Worm (Caenorhabditis elegans): Measurements from ENCODE around the gene C27C12.4.
A peak's percentile ranks its signal among the peaks of the same experiment; 100 is the strongest.

Gene C27C12.4

DNA sequence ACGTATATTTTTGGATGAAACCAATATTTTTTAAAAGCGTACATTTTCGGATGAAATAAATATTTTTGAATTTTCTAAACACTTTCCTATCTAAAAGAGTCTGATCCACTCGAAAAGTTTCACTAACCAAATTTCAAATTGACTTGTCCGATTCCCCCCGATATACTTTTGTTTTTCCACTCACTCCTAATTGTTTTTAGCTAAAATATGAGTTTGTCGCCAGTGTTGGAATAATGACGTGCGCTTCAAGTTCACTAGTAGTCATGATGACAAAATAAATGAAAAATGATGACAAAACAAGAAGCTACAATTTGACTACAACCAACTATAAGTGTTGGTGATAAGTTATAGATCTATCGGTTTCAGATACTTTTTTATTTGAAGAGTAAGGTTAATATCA lies 45.1 kb upstream of the C27C12.4 start:
- TF ChIP-seq nhr-25 (tag; optimal IDR thresholded peaks at IDR 0.05) (no peak), lin-13 (GFP tag; optimal IDR thresholded peaks at IDR 0.05) (peak; percentile 28), skn-1 (tag; optimal IDR thresholded peaks at IDR 0.05) (peak; percentile 90), sma-3 (GFP tag; optimal IDR thresholded peaks at IDR 0.05) (peak; percentile 6)

DNA sequence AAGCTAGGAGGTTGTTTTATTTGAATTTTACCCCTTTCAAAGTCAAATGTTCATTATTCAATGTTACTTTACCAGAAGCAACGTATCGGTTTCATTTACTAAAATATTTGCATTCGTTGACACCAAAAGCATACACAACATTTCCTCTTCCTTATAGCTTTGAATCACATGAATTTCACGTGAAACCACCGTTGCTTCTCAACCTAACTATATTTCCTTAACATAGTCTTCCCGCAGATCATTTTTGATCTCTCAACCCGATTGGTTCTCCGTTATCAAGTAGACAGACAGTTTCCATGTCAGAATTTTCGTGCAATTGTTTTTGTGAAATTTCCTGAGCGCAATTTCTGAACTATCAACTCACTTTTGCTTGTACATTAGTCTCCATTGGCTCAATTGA lies 44.0 kb upstream of the C27C12.4 start:
- no peak for TF ChIP-seq R02D3.7 (tag; optimal IDR thresholded peaks at IDR 0.05)
- no peak for TF ChIP-seq ztf-11 (tag; optimal IDR thresholded peaks at IDR 0.05)
- no peak for TF ChIP-seq mdl-1 (tag; optimal IDR thresholded peaks at IDR 0.05)
- TF ChIP-seq unc-39 (tag; optimal IDR thresholded peaks at IDR 0.05) = no peak
- peak; percentile 0 for TF ChIP-seq gmeb-1 (tag; optimal IDR thresholded peaks at IDR 0.05)
- TF ChIP-seq ztf-1 (GFP tag; conservative IDR thresholded peaks at IDR 0.05) = no peak
- TF ChIP-seq fos-1 (tag; optimal IDR thresholded peaks at IDR 0.05) = no peak
- TF ChIP-seq snpc-4 (tag; optimal IDR thresholded peaks at IDR 0.05) = no peak
- TF ChIP-seq crh-2 (tag; optimal IDR thresholded peaks at IDR 0.05) = no peak
- TF ChIP-seq skn-1 (tag; optimal IDR thresholded peaks at IDR 0.05) = no peak
- TF ChIP-seq ama-1 (optimal IDR thresholded peaks at IDR 0.05) = no peak
- TF ChIP-seq unc-55 (GFP tag; optimal IDR thresholded peaks at IDR 0.05) = no peak
- TF ChIP-seq mbf-1 (tag; optimal IDR thresholded peaks at IDR 0.05) = no peak
- TF ChIP-seq sma-9 (GFP tag; optimal IDR thresholded peaks at IDR 0.05) = peak; percentile 48
- no peak for TF ChIP-seq sma-9 (tag; optimal IDR thresholded peaks at IDR 0.05)

DNA sequence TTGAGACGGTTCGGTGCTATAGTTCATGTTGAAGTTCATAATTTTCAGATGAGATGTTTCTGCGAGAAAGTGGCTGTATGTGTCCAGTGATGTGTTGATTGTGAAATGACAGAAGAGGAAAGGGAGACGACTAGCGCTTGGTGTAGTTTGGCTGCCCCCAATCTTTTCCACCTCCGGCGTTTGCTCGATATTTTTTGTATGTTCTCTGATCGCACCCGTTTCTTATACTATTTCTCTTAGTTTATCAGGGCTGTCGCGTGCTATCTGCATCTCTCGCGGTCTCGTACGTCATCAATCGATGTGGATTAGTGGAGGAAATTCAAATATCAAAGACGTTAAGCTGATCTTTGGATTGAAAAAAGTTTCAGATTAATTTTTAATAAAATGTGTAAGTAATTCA lies 43.2 kb upstream of the C27C12.4 start, which contains the start of gene atf-4:
Gene atf-4 (minus strand): TSS at position 93 of the 400 bp plus-strand sequence.
- TF ChIP-seq mdl-1 (tag; optimal IDR thresholded peaks at IDR 0.05) (peak; percentile 74 to 84), fos-1 (tag; optimal IDR thresholded peaks at IDR 0.05) (peak; percentile 89), ama-1 (optimal IDR thresholded peaks at IDR 0.05) (peak; percentile 55), snpc-4 (tag; optimal IDR thresholded peaks at IDR 0.05) (no peak), lsy-2 (tag; optimal IDR thresholded peaks at IDR 0.05) (peak in 1 of 2 experiments; percentile 72), unc-39 (tag; optimal IDR thresholded peaks at IDR 0.05) (no peak), nhr-25 (tag; optimal IDR thresholded peaks at IDR 0.05) (peak; percentile 56), sma-9 (GFP tag; optimal IDR thresholded peaks at IDR 0.05) (peak; percentile 90), sma-9 (tag; optimal IDR thresholded peaks at IDR 0.05) (no peak), nhr-21 (tag; optimal IDR thresholded peaks at IDR 0.05) (peak; percentile 83), nhr-129 (tag; optimal IDR thresholded peaks at IDR 0.05) (peak; percentile 69), crh-2 (tag; optimal IDR thresholded peaks at IDR 0.05) (peak; percentile 94), C34F6.9 (tag; optimal IDR thresholded peaks at IDR 0.05) (peak; percentile 70), ztf-11 (tag; optimal IDR thresholded peaks at IDR 0.05) (no peak), gmeb-1 (tag; optimal IDR thresholded peaks at IDR 0.05) (peak; percentile 71), aly-2 (tag; optimal IDR thresholded peaks at IDR 0.05) (no peak), skn-1 (tag; optimal IDR thresholded peaks at IDR 0.05) (peak; percentile 9), ztf-1 (GFP tag; conservative IDR thresholded peaks at IDR 0.05) (no peak), R02D3.7 (tag; optimal IDR thresholded peaks at IDR 0.05) (no peak), nhr-10 (tag; optimal IDR thresholded peaks at IDR 0.05) (no peak), nhr-6 (tag; optimal IDR thresholded peaks at IDR 0.05) (peak; percentile 40), F13H6.1 (tag; optimal IDR thresholded peaks at IDR 0.05) (peak; percentile 76), unc-55 (GFP tag; optimal IDR thresholded peaks at IDR 0.05) (peak; percentile 28), sem-4 (tag; optimal IDR thresholded peaks at IDR 0.05) (peak; percentile 73), dmd-4 (tag; optimal IDR thresholded peaks at IDR 0.05) (no peak), egl-27 (tag; optimal IDR thresholded peaks at IDR 0.05) (no peak), ztf-4 (tag; optimal IDR thresholded peaks at IDR 0.05) (peak; percentile 51), ceh-16 (tag; optimal IDR thresholded peaks at IDR 0.05) (no peak), elt-3 (tag; optimal IDR thresholded peaks at IDR 0.05) (no peak), lin-11 (tag; optimal IDR thresholded peaks at IDR 0.05) (peak; percentile 39), lin-13 (GFP tag; optimal IDR thresholded peaks at IDR 0.05) (peak; percentile 32), sma-3 (GFP tag; optimal IDR thresholded peaks at IDR 0.05) (peak; percentile 58), elt-1 (tag; optimal IDR thresholded peaks at IDR 0.05) (no peak)

DNA sequence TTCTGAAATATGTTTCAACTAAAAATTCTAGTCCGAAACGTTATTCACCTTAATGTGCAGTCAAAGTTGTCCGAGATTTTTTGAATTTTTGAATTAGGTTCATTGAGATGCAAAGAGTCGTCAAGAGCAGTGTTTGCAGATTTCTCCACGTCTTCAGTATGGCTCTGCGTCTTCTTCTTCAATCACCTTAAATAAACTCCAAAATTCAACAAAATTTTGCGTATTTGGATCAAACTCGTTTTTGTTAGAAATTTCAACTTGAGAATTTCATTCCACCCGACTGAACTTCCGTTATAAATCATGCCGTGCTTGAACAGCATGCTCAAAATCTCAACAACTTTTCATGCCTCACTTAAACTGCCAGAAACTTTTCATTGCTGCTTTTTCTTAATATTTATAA lies 41.8 kb upstream of the C27C12.4 start, which contains the start of gene T04C10.3:
Gene T04C10.3 (plus strand): TSS at position 301 of the 400 bp plus-strand sequence.
- no peak for TF ChIP-seq ztf-1 (GFP tag; conservative IDR thresholded peaks at IDR 0.05)
- no peak for TF ChIP-seq gmeb-1 (tag; optimal IDR thresholded peaks at IDR 0.05)
- TF ChIP-seq lin-11 (tag; optimal IDR thresholded peaks at IDR 0.05) = no peak
- TF ChIP-seq aly-2 (tag; optimal IDR thresholded peaks at IDR 0.05) = no peak
- TF ChIP-seq zag-1 (tag; optimal IDR thresholded peaks at IDR 0.05) = no peak
- TF ChIP-seq nhr-21 (tag; optimal IDR thresholded peaks at IDR 0.05) = no peak
- no peak for TF ChIP-seq lin-13 (GFP tag; optimal IDR thresholded peaks at IDR 0.05)
- TF ChIP-seq nhr-23 (tag; optimal IDR thresholded peaks at IDR 0.05) = no peak
- no peak for TF ChIP-seq peb-1 (tag; optimal IDR thresholded peaks at IDR 0.05)
- no peak for TF ChIP-seq Y55F3AM.14 (GFP tag; optimal IDR thresholded peaks at IDR 0.05)
- TF ChIP-seq ztf-4 (tag; optimal IDR thresholded peaks at IDR 0.05) = no peak
- TF ChIP-seq unc-39 (tag; optimal IDR thresholded peaks at IDR 0.05) = no peak
- TF ChIP-seq elt-1 (tag; optimal IDR thresholded peaks at IDR 0.05) = no peak

Data from whole organism, L2 larva.